Fruit fly (Drosophila melanogaster): Measurements from ENCODE around the gene PGAP5.

Gene PGAP5

DNA sequence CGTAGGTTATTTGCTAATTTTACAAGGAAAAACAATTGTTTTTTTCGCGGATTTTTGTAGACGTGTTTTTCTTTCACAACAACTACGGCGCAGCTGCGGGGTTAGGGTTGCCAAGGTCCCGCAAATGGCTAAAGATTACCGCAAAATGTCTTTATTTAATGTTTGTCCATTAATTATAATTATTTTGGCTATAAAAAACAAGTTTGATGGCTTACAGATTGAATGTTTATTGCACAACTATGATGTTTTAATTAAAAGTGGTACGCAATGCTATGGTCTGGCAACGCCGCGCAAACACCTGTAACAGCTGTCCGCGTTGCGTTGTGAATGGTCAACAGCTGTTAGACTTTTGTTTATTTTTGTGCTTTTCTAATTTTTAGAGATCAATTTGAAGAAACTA lies 42.0 kb upstream of the PGAP5 start (continued):
- TF ChIP-seq Scr (GFP tag; IDR thresholded peaks at IDR 0.05; ENCODE audit: partially characterized antibody) (no peak), CG11085 (GFP tag; IDR thresholded peaks at IDR 0.05) (peak; percentile 58; the same call in 1 of the 2 replicates), bigmax (GFP tag; optimal IDR thresholded peaks at IDR 0.05) (no peak), PHDP (tag; optimal IDR thresholded peaks at IDR 0.05) (peak; percentile 76), bab2 (GFP tag; optimal IDR thresholded peaks at IDR 0.05) (peak; percentile 76), GATAe (GFP tag; conservative IDR thresholded peaks at IDR 0.05) (no peak), unpg (GFP tag; optimal IDR thresholded peaks at IDR 0.05) (peak; percentile 74), ro (GFP tag; IDR thresholded peaks at IDR 0.05) (no peak), mirr (GFP tag; optimal IDR thresholded peaks at IDR 0.05) (peak; percentile 1), fd102C (GFP tag; optimal IDR thresholded peaks at IDR 0.05) (peak; percentile 3), onecut (GFP tag; IDR thresholded peaks at IDR 0.05) (no peak), maf-S (GFP tag; optimal IDR thresholded peaks at IDR 0.05) (peak; percentile 48), CG14441 (GFP tag; IDR thresholded peaks at IDR 0.05) (peak; percentile 75), Hr78 (GFP tag; optimal IDR thresholded peaks at IDR 0.05) (no peak), CG1233 (GFP tag; optimal IDR thresholded peaks at IDR 0.05) (peak; percentile 53), CG9876 (GFP tag; optimal IDR thresholded peaks at IDR 0.05) (peak; percentile 41), lbe (GFP tag; optimal IDR thresholded peaks at IDR 0.05) (peak; percentile 60), crc (GFP tag; optimal IDR thresholded peaks at IDR 0.05) (peak; percentile 60), Camta (GFP tag; optimal IDR thresholded peaks at IDR 0.05) (peak; percentile 50), en (GFP tag; optimal IDR thresholded peaks at IDR 0.05) (no peak), ind (GFP tag; optimal IDR thresholded peaks at IDR 0.05) (peak; percentile 79), Tbp (GFP tag; optimal IDR thresholded peaks at IDR 0.05) (no peak), Elba2 (GFP tag; optimal IDR thresholded peaks at IDR 0.05) (no peak), Sry-β (GFP tag; optimal IDR thresholded peaks at IDR 0.05) (peak; percentile 25), CG7928 (GFP tag; optimal IDR thresholded peaks at IDR 0.05) (peak; percentile 75), dati (GFP tag; IDR thresholded peaks at IDR 0.05) (no peak), sug (tag; optimal IDR thresholded peaks at IDR 0.05) (peak; percentile 67), CG4617 (GFP tag; optimal IDR thresholded peaks at IDR 0.05; ENCODE audit: borderline replicate concordance) (peak; percentile 80), TFAM (GFP tag; optimal IDR thresholded peaks at IDR 0.05) (no peak), stwl (tag; optimal IDR thresholded peaks at IDR 0.05) (peak; percentile 77), CG7745 (tag; optimal IDR thresholded peaks at IDR 0.05) (no peak), vnd (GFP tag; IDR thresholded peaks at IDR 0.05; ENCODE audit: partially characterized antibody) (no peak), ftz-f1 (GFP tag; optimal IDR thresholded peaks at IDR 0.05) (peak; percentile 71), gsb-n (tag; optimal IDR thresholded peaks at IDR 0.05) (no peak), otp (GFP tag; IDR thresholded peaks at IDR 0.05) (0 out of 3 replicates have a peak, but pooled peaks have one; percentile 33), Ssrp (tag; optimal IDR thresholded peaks at IDR 0.05) (peak; percentile 42), jigr1 (GFP tag; IDR thresholded peaks at IDR 0.05) (no peak), CG5953 (GFP tag; IDR thresholded peaks at IDR 0.05) (no peak), ap (GFP tag; IDR thresholded peaks at IDR 0.05) (no peak), dan (GFP tag; IDR thresholded peaks at IDR 0.05) (no peak), ranshi (GFP tag; IDR thresholded peaks at IDR 0.05) (0 out of 2 replicates have a peak, but pooled peaks have one; percentile 29), ATbp (GFP tag; optimal IDR thresholded peaks at IDR 0.05) (no peak), nerfin-1 (tag; optimal IDR thresholded peaks at IDR 0.05) (peak; percentile 69), gro (GFP tag; optimal IDR thresholded peaks at IDR 0.05) (peak; percentile 78), CG10431 (GFP tag; optimal IDR thresholded peaks at IDR 0.05) (no peak), CG33557 (GFP tag; optimal IDR thresholded peaks at IDR 0.05) (peak; percentile 34), sens (GFP tag) (peak; percentile 94), Med (GFP tag) (peak; percentile 98), cg (GFP tag; optimal IDR thresholded peaks at IDR 0.05) (no peak), CG1603 (tag; optimal IDR thresholded peaks at IDR 0.05) (peak; percentile 74), gem (tag; optimal IDR thresholded peaks at IDR 0.05) (peak; percentile 80)
